Fruit fly (Drosophila melanogaster): ENCODE data around the gene SmydA-3.

dm6 chr2L:10858064-10859047 lies 8.4 kb downstream of the SmydA-3 start, which contains the start of the genes aurB and Stam:
- TF ChIP-seq CG17806 (tag; optimal IDR thresholded peaks at IDR 0.05) (peak; percentile 37), Pif1A (GFP tag; optimal IDR thresholded peaks at IDR 0.05) (no peak), CG12605 (GFP tag; IDR thresholded peaks at IDR 0.05) (0 out of 2 replicates have a peak, but pooled peaks have one; percentile 17), CG14655 (GFP tag; optimal IDR thresholded peaks at IDR 0.05) (no peak), Pif1B (GFP tag; optimal IDR thresholded peaks at IDR 0.05) (no peak)

All from whole organism, pupa.